Worm (Caenorhabditis elegans) whole organism, early embryonic: ENCODE data around the gene F58A3.3.

Experiments
- ama-1 ChIP-seq: fragments of 150-350 bp; optimal IDR thresholded peaks from 2 replicates; lab custom pipeline; 2014
- hnd-1 ChIP-seq: sonication (generic microtip); optimal IDR thresholded peaks from 2 replicates; lab custom pipeline; 2016; ENCODE audit warnings: missing genetic modification characterization, missing compliant biosample characterization

ce11 chrX:10967698-10968097 lies 44.7 kb upstream of the F58A3.3 start, which contains the start of gene K09C8.9:
- TF ChIP-seq hnd-1 (no peak), ama-1 (no peak)
